Fruit fly (Drosophila melanogaster) whole organism, wandering third instar larva: ENCODE results near the gene CG6290.

Experiments used
- Abd-B ChIP-seq: fragments of >200 bp; optimal IDR thresholded peaks from 2 replicates; lab custom pipeline; 2017; ENCODE audit warnings: missing biosample characterization, missing genetic modification characterization
- CG9705 ChIP-seq: fragments of 200-800 bp; sonication (Bioruptor generic); optimal IDR thresholded peaks from 2 replicates; lab custom pipeline; 2018; ENCODE audit warnings: missing biosample characterization, mild to moderate bottlenecking, missing genetic modification characterization
- CrebA ChIP-seq: fragments of 200-800 bp; sonication (Bioruptor generic); optimal IDR thresholded peaks from 2 replicates; lab custom pipeline; 2016; ENCODE audit warnings: missing biosample characterization, mild to moderate bottlenecking, missing genetic modification characterization, borderline replicate concordance
- Dfd ChIP-seq: fragments of >200 bp; optimal IDR thresholded peaks from 2 replicates; lab custom pipeline; 2017; ENCODE audit warnings: missing biosample characterization, missing genetic modification characterization
- Dif ChIP-seq: fragments of 200-275, 200-300 bp; sonication (Bioruptor generic); optimal IDR thresholded peaks from 2 replicates; lab custom pipeline; 2018; ENCODE audit warnings: missing biosample characterization, missing genetic modification characterization; ENCODE audit not compliant: partially characterized antibody
- GATAd ChIP-seq: sonication (Bioruptor generic); optimal IDR thresholded peaks from 2 replicates; lab custom pipeline; 2016; ENCODE audit warnings: missing biosample characterization, missing genetic modification characterization
- HLH106 ChIP-seq: fragments of 200-800 bp; optimal IDR thresholded peaks from 3 replicates; lab custom pipeline; 2019; ENCODE audit warnings: missing biosample characterization, mild to moderate bottlenecking, missing genetic modification characterization, moderate library complexity
- Hr78 ChIP-seq: fragments of >200 bp; optimal IDR thresholded peaks from 2 replicates; lab custom pipeline; 2017; ENCODE audit warnings: missing biosample characterization, missing genetic modification characterization
- Hr83 ChIP-seq: fragments of 200-300 bp; sonication (Bioruptor generic); optimal IDR thresholded peaks from 2 replicates; lab custom pipeline; 2016; ENCODE audit warnings: missing biosample characterization, mild to moderate bottlenecking, missing genetic modification characterization, moderate library complexity; ENCODE audit not compliant: poor library complexity, severe bottlenecking
- Jra ChIP-seq: sonication (Bioruptor generic); optimal IDR thresholded peaks from 2 replicates; lab custom pipeline; 2016; ENCODE audit warnings: missing biosample characterization, missing genetic modification characterization
- Myc ChIP-seq: fragments of >200 bp; optimal IDR thresholded peaks from 2 replicates; lab custom pipeline; 2017
- N ChIP-seq: fragments of >200 bp; optimal IDR thresholded peaks from 2 replicates; lab custom pipeline; 2018; ENCODE audit warnings: missing biosample characterization, missing external identifiers, missing genetic modification characterization
- OdsH ChIP-seq: fragments of 200-800 bp; sonication (Bioruptor generic); optimal IDR thresholded peaks from 2 replicates; lab custom pipeline; 2016; ENCODE audit warnings: missing biosample characterization, mild to moderate bottlenecking, missing genetic modification characterization
- Rel ChIP-seq, 2 experiments: fragments of 200-800 bp; sonication (Bioruptor generic) in 1 of 2; optimal IDR thresholded peaks; 2 replicates in 1 of 2; 3 replicates in 1 of 2; lab custom pipeline; 2016 to 2019; ENCODE audit warnings: mild to moderate bottlenecking in 2 of 2, missing biosample characterization in 2 of 2, missing genetic modification characterization in 2 of 2, moderate library complexity in 1 of 2
- Sp1 ChIP-seq: fragments of 200-800 bp; sonication (Bioruptor generic); optimal IDR thresholded peaks from 3 replicates; lab custom pipeline; 2019; ENCODE audit warnings: missing biosample characterization, mild to moderate bottlenecking, missing genetic modification characterization, moderate library complexity
- Vsx2 ChIP-seq: fragments of 200-300, 225-300 bp; sonication (Bioruptor generic); optimal IDR thresholded peaks from 2 replicates; lab custom pipeline; 2018; ENCODE audit warnings: missing biosample characterization, missing genetic modification characterization; ENCODE audit not compliant: partially characterized antibody
- br ChIP-seq: fragments of 200-800 bp; sonication (Bioruptor generic); optimal IDR thresholded peaks from 2 replicates; lab custom pipeline; 2016; ENCODE audit warnings: missing biosample characterization, missing genetic modification characterization
- dl ChIP-seq, 2 experiments: fragments of 175-275, 200-275 bp in 1 of 2; fragments of 200-275 bp in 1 of 2; sonication (Bioruptor generic); optimal IDR thresholded peaks; lab custom pipeline; 2018; ENCODE audit warnings: mild to moderate bottlenecking in 2 of 2, missing biosample characterization in 2 of 2, missing genetic modification characterization in 2 of 2, moderate library complexity in 2 of 2; ENCODE audit not compliant: partially characterized antibody in 2 of 2, insufficient read depth in 1 of 2
- dmrt93B ChIP-seq: fragments of 200-800 bp; sonication (Bioruptor generic); optimal IDR thresholded peaks from 2 replicates; lab custom pipeline; 2018; ENCODE audit warnings: missing biosample characterization, mild to moderate bottlenecking, missing genetic modification characterization
- dsf ChIP-seq: sonication (Bioruptor generic); optimal IDR thresholded peaks from 2 replicates; lab custom pipeline; 2016; ENCODE audit warnings: missing biosample characterization, missing genetic modification characterization, borderline replicate concordance
- ey ChIP-seq: fragments of 200-800 bp; sonication (Bioruptor generic); optimal IDR thresholded peaks from 2 replicates; lab custom pipeline; 2016; ENCODE audit warnings: missing biosample characterization, missing genetic modification characterization
- foxo ChIP-seq, 2 experiments: fragments of 200-800 bp; sonication (Bioruptor generic); optimal IDR thresholded peaks; 2 replicates in 1 of 2; 3 replicates in 1 of 2; lab custom pipeline; 2016 to 2017; ENCODE audit warnings: missing biosample characterization in 2 of 2, missing genetic modification characterization in 2 of 2
- lola ChIP-seq: fragments of >200 bp; optimal IDR thresholded peaks from 2 replicates; lab custom pipeline; 2017; ENCODE audit warnings: missing biosample characterization, missing genetic modification characterization
- pan ChIP-seq: fragments of >200 bp; optimal IDR thresholded peaks from 2 replicates; lab custom pipeline; 2017
- sage ChIP-seq: fragments of 200-800 bp; sonication (Bioruptor generic); optimal IDR thresholded peaks from 2 replicates; lab custom pipeline; 2016; ENCODE audit warnings: missing biosample characterization, mild to moderate bottlenecking, missing genetic modification characterization
- sv ChIP-seq: fragments of 200-800 bp; sonication (Bioruptor generic); optimal IDR thresholded peaks from 3 replicates; lab custom pipeline; 2016; ENCODE audit warnings: missing biosample characterization, missing genetic modification characterization
- woc ChIP-seq: sonication (Bioruptor generic); optimal IDR thresholded peaks from 2 replicates; lab custom pipeline; 2016; ENCODE audit warnings: missing biosample characterization, mild to moderate bottlenecking, missing genetic modification characterization

The CG6290 gene

dm6 chrX:18439367-18439766, 2.1 kb downstream of the CG6290 start, which contains the start of gene CG43841:
CG43841 (plus strand) TSS chrX:18439667.
- TF ChIP-seq Hr78, result no peak
- TF ChIP-seq HLH106, result no peak
- no peak for TF ChIP-seq foxo (GFP tag; optimal IDR thresholded peaks at IDR 0.05; lab: Kevin White, UChicago)
- TF ChIP-seq sv, result no peak
- TF ChIP-seq sage, result no peak
- TF ChIP-seq Myc (lab: Kevin White, UChicago), result no peak
- no peak for TF ChIP-seq Dif (GFP tag; lab: Kevin White, UChicago)
- no peak for TF ChIP-seq Dfd (GFP tag; lab: Kevin White, UChicago)
- TF ChIP-seq Rel (GFP tag; optimal IDR thresholded peaks at IDR 0.05; lab: Kevin White, UChicago), result no peak
- TF ChIP-seq Rel (tag; optimal IDR thresholded peaks at IDR 0.05; lab: Kevin White, UChicago), result no peak

dm6 chrX:18440481-18440880, 3.2 kb downstream of the CG6290 start, which contains the start of gene CG32548:
CG32548 (minus strand) TSS chrX:18440581.
- TF ChIP-seq Myc (lab: Kevin White, UChicago) (no peak), lola (GFP tag; lab: Kevin White, UChicago) (no peak), Hr78 (no peak), GATAd (GFP tag; lab: Kevin White, UChicago) (no peak), Dif (GFP tag; lab: Kevin White, UChicago) (no peak), dmrt93B (GFP tag; lab: Kevin White, UChicago) (no peak), ey (GFP tag; lab: Kevin White, UChicago) (no peak), Sp1 (GFP tag; lab: Kevin White, UChicago) (no peak)

dm6 chrX:18452717-18453116, 15.4 kb downstream of the CG6290 start:
- TF ChIP-seq Jra (GFP tag; lab: Kevin White, UChicago) (no peak), dsf (GFP tag; lab: Kevin White, UChicago) (no peak), dmrt93B (GFP tag; lab: Kevin White, UChicago) (no peak), N (GFP tag; lab: Kevin White, UChicago) (no peak), woc (GFP tag; lab: Kevin White, UChicago) (no peak)

- TF ChIP-seq Jra (GFP tag; lab: Kevin White, UChicago) (no peak), sage (no peak), pan (lab: Kevin White, UChicago) (no peak), dsf (GFP tag; lab: Kevin White, UChicago) (no peak), br (GFP tag; lab: Kevin White, UChicago) (no peak), Hr78 (no peak), OdsH (GFP tag; lab: Kevin White, UChicago) (no peak), dl (GFP tag; optimal IDR thresholded peaks at IDR 0.05; lab: Kevin White, UChicago; ENCODE audit: insufficient read depth in 1 of 2, partially characterized antibody in 2 of 2) (no peak), Dfd (GFP tag; lab: Kevin White, UChicago) (no peak), foxo (GFP tag; optimal IDR thresholded peaks at IDR 0.05; lab: Kevin White, UChicago) (no peak)
Measured at dm6 chrX:18460318-18460717, 23.0 kb downstream of the CG6290 start, which contains the start of gene CG43843. CG43843 (minus strand) TSS chrX:18460418.

dm6 chrX:18467881-18468280, 30.6 kb downstream of the CG6290 start:
- TF ChIP-seq Hr83 (GFP tag; lab: Kevin White, UChicago) (no peak), Vsx2 (GFP tag; lab: Kevin White, UChicago) (no peak), Hr78 (no peak), CG9705 (GFP tag; lab: Kevin White, UChicago) (no peak), CrebA (GFP tag; lab: Kevin White, UChicago) (no peak), dmrt93B (GFP tag; lab: Kevin White, UChicago) (no peak), sv (no peak), Dfd (GFP tag; lab: Kevin White, UChicago) (no peak), Abd-B (GFP tag; lab: Kevin White, UChicago) (no peak)
